Fruit fly (Drosophila melanogaster) whole organism, wandering third instar larva: Measurements from ENCODE around the gene COX8.

Experiments used
- CG9705 ChIP-seq: fragments of 200-800 bp; sonication (Bioruptor generic); optimal IDR thresholded peaks from 2 replicates; lab custom pipeline; 2018; ENCODE audit warnings: missing biosample characterization, mild to moderate bottlenecking, missing genetic modification characterization
- CrebA ChIP-seq: fragments of 200-800 bp; sonication (Bioruptor generic); optimal IDR thresholded peaks from 2 replicates; lab custom pipeline; 2016; ENCODE audit warnings: missing biosample characterization, mild to moderate bottlenecking, missing genetic modification characterization, borderline replicate concordance
- HLH106 ChIP-seq: fragments of 200-800 bp; optimal IDR thresholded peaks from 3 replicates; lab custom pipeline; 2019; ENCODE audit warnings: missing biosample characterization, mild to moderate bottlenecking, missing genetic modification characterization, moderate library complexity
- Myc ChIP-seq: fragments of >200 bp; optimal IDR thresholded peaks from 2 replicates; lab custom pipeline; 2017
- OdsH ChIP-seq: fragments of 200-800 bp; sonication (Bioruptor generic); optimal IDR thresholded peaks from 2 replicates; lab custom pipeline; 2016; ENCODE audit warnings: missing biosample characterization, mild to moderate bottlenecking, missing genetic modification characterization
- dl ChIP-seq, 2 experiments: fragments of 175-275, 200-275 bp in 1 of 2; fragments of 200-275 bp in 1 of 2; sonication (Bioruptor generic); optimal IDR thresholded peaks; lab custom pipeline; 2018; ENCODE audit warnings: mild to moderate bottlenecking in 2 of 2, missing biosample characterization in 2 of 2, missing genetic modification characterization in 2 of 2, moderate library complexity in 2 of 2; ENCODE audit not compliant: partially characterized antibody in 2 of 2, insufficient read depth in 1 of 2
- lola ChIP-seq: fragments of >200 bp; optimal IDR thresholded peaks from 2 replicates; lab custom pipeline; 2017; ENCODE audit warnings: missing biosample characterization, missing genetic modification characterization
- rgr ChIP-seq: fragments of 200-800 bp; sonication (Bioruptor generic); optimal IDR thresholded peaks from 3 replicates; lab custom pipeline; 2016; ENCODE audit warnings: missing biosample characterization, mild to moderate bottlenecking, missing genetic modification characterization

- TF ChIP-seq rgr (GFP tag; lab: Kevin White, UChicago) (no peak), HLH106 (no peak), lola (GFP tag; lab: Kevin White, UChicago) (no peak), CrebA (GFP tag; lab: Kevin White, UChicago) (no peak), Myc (lab: Kevin White, UChicago) (no peak), OdsH (GFP tag; lab: Kevin White, UChicago) (no peak), dl (GFP tag; optimal IDR thresholded peaks at IDR 0.05; lab: Kevin White, UChicago; ENCODE audit: insufficient read depth in 1 of 2, partially characterized antibody in 2 of 2) (no peak), CG9705 (GFP tag; lab: Kevin White, UChicago) (no peak)
These were observed 46.4 kb downstream of the COX8 start, which contains the start of the genes CG7202 and CG7519 for dm6 chr3L:21492723-21493316.
